Worm (Caenorhabditis elegans) whole organism, late embryonic: Measurements from ENCODE around the gene B0495.7.

ENCODE experiments used
- T23F11.4 ChIP-seq: fragments of 200-800 bp; sonication (Bioruptor generic); optimal IDR thresholded peaks from 2 replicates; lab custom pipeline; 2018; ENCODE audit warnings: mild to moderate bottlenecking, missing genetic modification characterization, missing compliant biosample characterization
- ceh-9 ChIP-seq: sonication (generic microtip); optimal IDR thresholded peaks from 2 replicates; lab custom pipeline; 2016; ENCODE audit warnings: mild to moderate bottlenecking, missing genetic modification characterization, inconsistent platforms, missing compliant biosample characterization
- eyg-1 ChIP-seq: sonication (generic microtip); optimal IDR thresholded peaks from 2 replicates; lab custom pipeline; 2016; ENCODE audit warnings: missing genotype, missing genetic modification characterization, missing compliant biosample characterization
- lim-6 ChIP-seq: sonication (generic microtip); optimal IDR thresholded peaks from 2 replicates; lab custom pipeline; 2016; ENCODE audit warnings: missing genetic modification characterization, missing compliant biosample characterization
- madf-2 ChIP-seq: sonication (generic microtip); optimal IDR thresholded peaks from 2 replicates; lab custom pipeline; 2017; ENCODE audit warnings: missing genetic modification characterization, missing compliant biosample characterization
- pat-9 ChIP-seq: fragments of 200-800 bp; sonication (Bioruptor generic); optimal IDR thresholded peaks from 2 replicates; lab custom pipeline; 2018; ENCODE audit warnings: mild to moderate bottlenecking, missing genetic modification characterization, moderate library complexity, missing compliant biosample characterization
- unc-3 ChIP-seq, 2 experiments: fragments of 200-800 bp in 1 of 2; sonication (Bioruptor generic) in 1 of 2; sonication (generic microtip) in 1 of 2; conservative IDR thresholded peaks in 1 of 2; optimal IDR thresholded peaks in 1 of 2; 2 replicates each; pipeline versions ENCODE4 v1.3.6 to Lab custom; 2016 to 2022; ENCODE audit warnings: missing compliant biosample characterization in 2 of 2, missing genetic modification characterization in 2 of 2, missing genetic modification reagents in 1 of 2
- ztf-16 ChIP-seq: sonication (generic microtip); optimal IDR thresholded peaks from 2 replicates; lab custom pipeline; 2017; ENCODE audit warnings: missing genetic modification characterization, missing compliant biosample characterization

DNA sequence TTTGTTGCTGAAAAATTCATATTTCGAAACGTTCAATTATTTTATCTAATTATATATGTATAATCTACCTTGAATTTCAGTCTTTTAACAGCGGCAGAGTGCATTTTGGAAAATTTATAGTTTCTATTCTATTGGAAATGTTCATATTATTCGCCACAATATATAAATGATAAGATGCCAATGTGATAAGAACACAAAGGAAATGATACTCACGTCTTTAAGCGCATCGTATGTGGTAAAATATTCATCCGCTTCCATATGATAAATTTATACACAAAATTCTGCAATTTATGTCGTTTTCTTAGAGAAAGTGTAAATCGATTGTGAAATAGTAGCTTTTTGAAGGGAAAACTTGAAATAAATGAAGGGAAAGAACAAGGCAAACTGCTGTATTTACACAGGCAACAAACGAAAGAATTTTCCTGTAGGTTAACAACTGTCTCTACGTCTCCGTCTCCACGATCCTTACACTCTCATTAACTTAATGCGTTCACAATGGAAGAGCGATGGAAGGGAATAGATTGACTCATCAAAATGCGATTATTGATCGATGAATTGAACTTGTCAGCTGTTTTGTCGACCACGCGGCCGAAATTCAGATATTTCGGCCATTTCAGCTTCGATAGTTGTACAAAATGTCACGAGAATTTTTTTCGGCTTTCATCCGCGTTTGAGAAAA lies 42.9 kb downstream of the B0495.7 start, which contains the start of gene alfa-1:
- TF ChIP-seq unc-3 (GFP tag; conservative IDR thresholded peaks at IDR 0.05; lab: Robert Waterston, UW) (no peak), unc-3 (tag; optimal IDR thresholded peaks at IDR 0.05; lab: Kevin White, UChicago) (no peak), ztf-16 (tag; lab: Kevin White, UChicago) (no peak), eyg-1 (tag; lab: Kevin White, UChicago) (no peak), T23F11.4 (GFP tag; lab: Kevin White, UChicago) (no peak), madf-2 (no peak), lim-6 (no peak), ceh-9 (tag; lab: Kevin White, UChicago) (no peak), pat-9 (tag; lab: Kevin White, UChicago) (no peak)
